Fruit fly (Drosophila melanogaster) whole organism, embryonic: ENCODE results near the gene CG17364.
A peak's percentile ranks its signal among the peaks of the same experiment; 100 is the strongest.

ENCODE experiments used
- Bgb ChIP-seq: fragments of 200-800 bp; sonication (Bioruptor generic); IDR thresholded peaks from 2 replicates; pipeline ENCODE4 v1.3.6; 2022; ENCODE audit warnings: missing biosample characterization, missing genetic modification characterization; ENCODE audit not compliant: partially characterized antibody
- CG10654 ChIP-seq: fragments of 200-800 bp; sonication (Bioruptor generic); optimal IDR thresholded peaks from 2 replicates; lab custom pipeline; 2016; ENCODE audit warnings: missing biosample characterization, missing genetic modification characterization
- CG11085 ChIP-seq: fragments of 200-800 bp; sonication (Bioruptor generic); IDR thresholded peaks from 2 replicates; pipeline ENCODE4 v1.3.6; 2022; ENCODE audit warnings: missing biosample characterization, missing genetic modification characterization
- CG11504 ChIP-seq: fragments of 200-800 bp; sonication (Bioruptor generic); optimal IDR thresholded peaks from 3 replicates; lab custom pipeline; 2019; ENCODE audit warnings: missing biosample characterization, mild to moderate bottlenecking, missing genetic modification characterization, moderate library complexity
- CG13123 ChIP-seq: fragments of 200-800 bp; sonication (Bioruptor generic); optimal IDR thresholded peaks from 2 replicates; lab custom pipeline; 2016; ENCODE audit warnings: missing biosample characterization, missing genetic modification characterization
- CG15269 ChIP-seq: fragments of 200-800 bp; sonication (Bioruptor generic); optimal IDR thresholded peaks from 2 replicates; lab custom pipeline; 2018; ENCODE audit warnings: missing biosample characterization, mild to moderate bottlenecking, missing genetic modification characterization, moderate library complexity
- CG16815 ChIP-seq: fragments of 200-800 bp; sonication (Bioruptor generic); optimal IDR thresholded peaks from 3 replicates; lab custom pipeline; 2017; ENCODE audit warnings: missing biosample characterization, mild to moderate bottlenecking, missing genetic modification characterization
- CG17359 ChIP-seq: fragments of 200-800 bp; sonication (Bioruptor generic); optimal IDR thresholded peaks from 3 replicates; lab custom pipeline; 2018; ENCODE audit warnings: missing biosample characterization, mild to moderate bottlenecking, missing genetic modification characterization, moderate library complexity
- CG2202 ChIP-seq: fragments of 200-800 bp; sonication (Bioruptor generic); optimal IDR thresholded peaks from 2 replicates; lab custom pipeline; 2018; ENCODE audit warnings: missing biosample characterization, mild to moderate bottlenecking, missing genetic modification characterization
- CG2889 ChIP-seq: fragments of 200-800 bp; sonication (Bioruptor generic); IDR thresholded peaks from 3 replicates; pipeline ENCODE4 v1.3.6; 2022; ENCODE audit warnings: missing biosample characterization, missing genetic modification characterization
- CG31224 ChIP-seq: fragments of 200-800 bp; sonication (Bioruptor generic); IDR thresholded peaks from 2 replicates; pipeline ENCODE4 v1.3.6; 2022; ENCODE audit warnings: missing biosample characterization, missing genetic modification characterization
- CG32767 ChIP-seq: fragments of 200-800 bp; sonication (Bioruptor generic); IDR thresholded peaks from 2 replicates; pipeline ENCODE4 v1.3.6; 2022; ENCODE audit warnings: missing biosample characterization, missing genetic modification characterization
- CG34422 ChIP-seq: fragments of 200-800 bp; sonication (Bioruptor generic); IDR thresholded peaks from 3 replicates; pipeline ENCODE4 v1.3.6; 2022; ENCODE audit warnings: missing biosample characterization, missing genetic modification characterization
- CG3726 ChIP-seq: fragments of 200-800 bp; sonication (Bioruptor generic); IDR thresholded peaks from 3 replicates; pipeline ENCODE4, ENCODE4 v1.3.6; 2022; ENCODE audit warnings: missing biosample characterization, missing genetic modification characterization
- CG4328 ChIP-seq: fragments of 200-800 bp; sonication (Bioruptor generic); optimal IDR thresholded peaks from 3 replicates; lab custom pipeline; 2017; ENCODE audit warnings: missing biosample characterization, missing genetic modification reagents, missing genetic modification characterization
- CG7372 ChIP-seq: fragments of 200-800 bp; sonication (Bioruptor generic); IDR thresholded peaks from 2 replicates; pipeline ENCODE4 v1.3.6; 2022; ENCODE audit warnings: missing biosample characterization, missing genetic modification characterization
- CG7963 ChIP-seq: fragments of 200-800 bp; sonication (Bioruptor generic); IDR thresholded peaks from 3 replicates; pipeline ENCODE4 v1.3.6; 2022; ENCODE audit warnings: missing biosample characterization, missing genetic modification characterization; ENCODE audit not compliant: partially characterized antibody
- CG9215 ChIP-seq: fragments of 200-800 bp; sonication (Bioruptor generic); IDR thresholded peaks from 2 replicates; pipeline ENCODE4 v1.3.6; 2022; ENCODE audit warnings: missing biosample characterization, missing genetic modification characterization
- CTCF ChIP-seq: fragments of 200-800 bp; sonication (Bioruptor generic); optimal IDR thresholded peaks from 2 replicates; lab custom pipeline; 2017; ENCODE audit warnings: missing biosample characterization, mild to moderate bottlenecking, missing genetic modification characterization, moderate library complexity
- CrebB ChIP-seq: fragments of 200-800 bp; sonication (Bioruptor generic); optimal IDR thresholded peaks from 3 replicates; lab custom pipeline; 2018; ENCODE audit warnings: missing biosample characterization, mild to moderate bottlenecking, missing genetic modification characterization
- Ets97D ChIP-seq: fragments of 200-800 bp; sonication (Bioruptor generic); optimal IDR thresholded peaks from 3 replicates; lab custom pipeline; 2016; ENCODE audit warnings: missing biosample characterization, missing genetic modification characterization
- H2.0 ChIP-seq: fragments of 200-800 bp; sonication (Bioruptor generic); IDR thresholded peaks from 2 replicates; pipeline ENCODE4 v1.3.6; 2022; ENCODE audit warnings: missing biosample characterization, missing genetic modification characterization
- Hr39 ChIP-seq: fragments of >200 bp; optimal IDR thresholded peaks from 2 replicates; lab custom pipeline; 2017
- MBD-R2 ChIP-seq: fragments of 200-800 bp; sonication (Bioruptor generic); IDR thresholded peaks from 2 replicates; pipeline ENCODE4 v1.3.6; 2022; ENCODE audit warnings: missing biosample characterization, missing genetic modification characterization
- Mad ChIP-seq: fragments of 200-800 bp; sonication (Bioruptor generic); optimal IDR thresholded peaks from 2 replicates; lab custom pipeline; 2016; ENCODE audit warnings: missing biosample characterization, missing genetic modification characterization
- NC2β ChIP-seq: fragments of 200-800 bp; sonication (Bioruptor generic); optimal IDR thresholded peaks from 2 replicates; lab custom pipeline; 2016; ENCODE audit warnings: missing biosample characterization, missing genetic modification characterization
- Oli ChIP-seq: fragments of 200-800 bp; sonication (Bioruptor generic); optimal IDR thresholded peaks from 2 replicates; lab custom pipeline; 2018; ENCODE audit warnings: missing biosample characterization, mild to moderate bottlenecking, missing genetic modification characterization, moderate library complexity
- Pdp1 ChIP-seq, 2 experiments: fragments of 200-800 bp; sonication (Bioruptor generic); optimal IDR thresholded peaks; 3 replicates each; lab custom pipeline; 2016; ENCODE audit warnings: missing biosample characterization in 2 of 2, missing genetic modification characterization in 2 of 2, mild to moderate bottlenecking in 1 of 2, moderate library complexity in 1 of 2
- Sin3A ChIP-seq: fragments of >200 bp; optimal IDR thresholded peaks from 2 replicates; lab custom pipeline; 2018
- Sry-δ ChIP-seq: fragments of 200-800 bp; sonication (Bioruptor generic); optimal IDR thresholded peaks from 2 replicates; lab custom pipeline; 2016; ENCODE audit warnings: missing biosample characterization, missing genetic modification characterization
- amos ChIP-seq: fragments of 200-800 bp; sonication (Bioruptor generic); IDR thresholded peaks from 2 replicates; pipeline ENCODE4 v1.3.6; 2022; ENCODE audit warnings: missing biosample characterization, missing genetic modification characterization; ENCODE audit not compliant: partially characterized antibody
- bbx ChIP-seq: fragments of 200-800 bp; sonication (Bioruptor generic); IDR thresholded peaks from 2 replicates; pipeline ENCODE4 v1.3.6; 2022; ENCODE audit warnings: missing biosample characterization, missing genetic modification characterization; ENCODE audit not compliant: partially characterized antibody
- caup ChIP-seq: fragments of 200-800 bp; sonication (Bioruptor generic); optimal IDR thresholded peaks from 3 replicates; lab custom pipeline; 2017; ENCODE audit warnings: missing biosample characterization, mild to moderate bottlenecking, missing genetic modification characterization, moderate library complexity; ENCODE audit not compliant: severe bottlenecking
- dmrt11E ChIP-seq: fragments of 200-800 bp; sonication (Bioruptor generic); optimal IDR thresholded peaks from 3 replicates; lab custom pipeline; 2018; ENCODE audit warnings: missing biosample characterization, mild to moderate bottlenecking, missing genetic modification characterization, moderate library complexity
- gem ChIP-seq: fragments of 200-800 bp; sonication (Bioruptor generic); optimal IDR thresholded peaks from 2 replicates; lab custom pipeline; 2019; ENCODE audit warnings: missing biosample characterization, mild to moderate bottlenecking, missing genetic modification characterization, moderate library complexity
- jing ChIP-seq: fragments of 200-800 bp; sonication (Bioruptor generic); optimal IDR thresholded peaks from 2 replicates; lab custom pipeline; 2018; ENCODE audit warnings: missing biosample characterization, mild to moderate bottlenecking, missing genetic modification characterization
- jumu ChIP-seq: fragments of 200-800 bp; sonication (Bioruptor generic); optimal IDR thresholded peaks from 3 replicates; lab custom pipeline; 2016; ENCODE audit warnings: missing biosample characterization, missing genetic modification characterization
- kni ChIP-seq: fragments of 200-800 bp; sonication (Bioruptor generic); optimal IDR thresholded peaks from 3 replicates; lab custom pipeline; 2017; ENCODE audit warnings: mild to moderate bottlenecking, missing biosample characterization, missing genetic modification reagents, missing genetic modification characterization
- nerfin-1 ChIP-seq: fragments of 200-800 bp; sonication (Bioruptor generic); optimal IDR thresholded peaks from 3 replicates; lab custom pipeline; 2019; ENCODE audit warnings: missing biosample characterization, mild to moderate bottlenecking, missing genetic modification characterization, moderate library complexity
- prd ChIP-seq, 3 experiments: fragments of >200 bp in 2 of 3; fragments of 200-800 bp in 1 of 3; sonication (Bioruptor generic) in 1 of 3; optimal IDR thresholded peaks in 2 of 3; IDR thresholded peaks in 1 of 3; 2 replicates in 2 of 3; 3 replicates in 1 of 3; pipeline versions ENCODE4 v1.3.6 to Lab custom; 2017 to 2022; ENCODE audit warnings: missing biosample characterization in 1 of 3, missing genetic modification characterization in 1 of 3
- pum ChIP-seq: fragments of 200-800 bp; sonication (Bioruptor generic); optimal IDR thresholded peaks from 2 replicates; lab custom pipeline; 2016; ENCODE audit warnings: missing biosample characterization, missing genetic modification characterization
- sc ChIP-seq, 3 experiments: fragments of >200 bp in 2 of 3; fragments of 200-800 bp in 1 of 3; sonication (Bioruptor generic) in 1 of 3; optimal IDR thresholded peaks; 2 replicates in 2 of 3; 3 replicates in 1 of 3; lab custom pipeline; 2017; ENCODE audit warnings: mild to moderate bottlenecking in 1 of 3, missing biosample characterization in 1 of 3, missing genetic modification characterization in 1 of 3, missing genetic modification reagents in 1 of 3
- seq ChIP-seq: fragments of 200-800 bp; sonication (Bioruptor generic); IDR thresholded peaks from 2 replicates; pipeline ENCODE4 v1.3.6; 2022; ENCODE audit warnings: missing biosample characterization, missing genetic modification characterization
- sqz ChIP-seq: fragments of 200-800 bp; sonication (Bioruptor generic); optimal IDR thresholded peaks from 3 replicates; lab custom pipeline; 2018; ENCODE audit warnings: missing biosample characterization, mild to moderate bottlenecking, missing genetic modification characterization
- tll ChIP-seq, 2 experiments: fragments of 200-800 bp in 1 of 2; fragments of >200 bp in 1 of 2; sonication (Bioruptor generic) in 1 of 2; optimal IDR thresholded peaks; 2 replicates each; lab custom pipeline; 2017 to 2019; ENCODE audit warnings: missing biosample characterization in 2 of 2, missing genetic modification characterization in 2 of 2, mild to moderate bottlenecking in 1 of 2, moderate library complexity in 1 of 2
- tup ChIP-seq: fragments of 200-800 bp; sonication (Bioruptor generic); optimal IDR thresholded peaks from 2 replicates; lab custom pipeline; 2016; ENCODE audit warnings: missing biosample characterization, mild to moderate bottlenecking, missing genetic modification characterization, moderate library complexity
- vvl ChIP-seq: fragments of 200-800 bp; sonication (Bioruptor generic); IDR thresholded peaks from 2 replicates; pipeline ENCODE4 v1.3.6; 2022; ENCODE audit warnings: missing biosample characterization, missing genetic modification characterization
- wor ChIP-seq: fragments of 200-800 bp; sonication (Bioruptor generic); IDR thresholded peaks from 2 replicates; pipeline ENCODE4 v1.3.6; 2022; ENCODE audit warnings: missing biosample characterization, missing genetic modification characterization
- zfh1 ChIP-seq: fragments of 200-800 bp; sonication (Bioruptor generic); IDR thresholded peaks from 3 replicates; pipeline ENCODE4 v1.3.6; 2022; ENCODE audit warnings: missing biosample characterization, missing genetic modification characterization

Gene CG17364

DNA sequence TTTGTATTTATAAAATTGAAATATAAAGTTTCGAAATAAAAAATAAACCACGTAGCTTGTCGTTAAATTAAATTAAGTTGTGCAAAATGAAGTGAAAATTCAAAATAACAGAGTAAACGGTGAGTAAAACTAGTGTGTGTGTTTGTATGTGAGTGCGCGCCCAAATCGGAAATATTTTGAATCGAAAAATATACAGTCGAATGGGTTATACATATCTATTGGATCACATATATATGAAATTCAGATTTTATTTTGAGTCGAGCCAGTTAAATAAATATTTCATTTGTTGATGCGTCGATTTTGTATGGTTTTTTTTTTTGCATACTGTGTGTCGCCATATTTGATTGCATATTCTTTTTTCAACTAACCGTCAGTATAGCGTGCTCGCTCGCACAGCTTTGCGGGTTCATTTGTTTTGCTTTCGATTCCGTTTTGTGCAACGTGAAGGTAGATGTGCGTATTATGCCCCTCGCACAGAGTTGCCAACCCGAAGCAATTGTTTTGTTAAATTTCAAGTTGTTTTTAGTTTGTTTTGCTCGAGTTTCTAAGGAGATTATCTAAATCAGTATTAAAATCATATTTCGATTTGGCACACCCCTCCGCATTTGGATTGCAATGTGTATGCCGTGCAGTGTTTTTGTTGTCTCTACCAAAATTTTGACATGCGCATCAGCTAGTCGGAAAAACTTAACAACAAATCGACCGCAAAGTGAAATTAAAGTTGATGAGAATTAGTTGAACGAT lies 10.3 kb upstream of the CG17364 start (continued):
- TF ChIP-seq Hr39 (lab: Kevin White, UChicago) (no peak), wor (GFP tag; lab: Robert Waterston, UW) (no peak), CG7372 (GFP tag; lab: Robert Waterston, UW) (no peak), CG31224 (GFP tag; lab: Robert Waterston, UW) (no peak), CG10654 (no peak), gem (tag; lab: Kevin White, UChicago) (peak; percentile 33), CG3726 (no peak), vvl (GFP tag; lab: Robert Waterston, UW) (no peak), CG7963 (GFP tag; lab: Robert Waterston, UW) (no peak), CG4328 (GFP tag; lab: Kevin White, UChicago) (no peak), H2.0 (GFP tag; lab: Robert Waterston, UW) (no peak), MBD-R2 (GFP tag; lab: Robert Waterston, UW) (no peak), Mad (GFP tag; lab: Kevin White, UChicago) (no peak), nerfin-1 (no peak), Sry-δ (no peak), Bgb (GFP tag; lab: Robert Waterston, UW) (no peak), CG9215 (GFP tag; lab: Robert Waterston, UW) (peak; percentile 60; the same call in 1 of the 2 replicates), CG2202 (tag; lab: Kevin White, UChicago) (no peak), NC2β (GFP tag; lab: Kevin White, UChicago) (no peak), bbx (GFP tag; lab: Robert Waterston, UW) (no peak), tup (GFP tag; lab: Kevin White, UChicago) (no peak), CG32767 (GFP tag; lab: Robert Waterston, UW) (peak; percentile 52; the same call in 1 of the 2 replicates), CG34422 (GFP tag; lab: Robert Waterston, UW) (0 out of 3 replicates have a peak, but pooled peaks have one; percentile 14), sqz (GFP tag; lab: Kevin White, UChicago) (peak; percentile 78), CG17359 (tag; lab: Kevin White, UChicago) (peak; percentile 26), Ets97D (no peak), zfh1 (GFP tag; lab: Robert Waterston, UW) (0 out of 3 replicates have a peak, but pooled peaks have one; percentile 10), seq (GFP tag; lab: Robert Waterston, UW) (no peak), dmrt11E (tag; lab: Kevin White, UChicago) (no peak), pum (GFP tag; lab: Kevin White, UChicago) (no peak), CG2889 (GFP tag; lab: Robert Waterston, UW) (no peak), Sin3A (lab: Kevin White, UChicago) (peak; percentile 11), tll (GFP tag; optimal IDR thresholded peaks at IDR 0.05; lab: Kevin White, UChicago) (no peak), CG11504 (tag; lab: Kevin White, UChicago) (peak; percentile 6), CTCF (GFP tag; lab: Kevin White, UChicago) (no peak), CrebB (tag; lab: Kevin White, UChicago) (no peak), kni (GFP tag; lab: Kevin White, UChicago) (peak; percentile 18), CG11085 (GFP tag; lab: Robert Waterston, UW) (no peak), jumu (GFP tag; lab: Kevin White, UChicago) (no peak), CG15269 (peak; percentile 7), CG13123 (GFP tag; lab: Kevin White, UChicago) (no peak), jing (GFP tag; lab: Kevin White, UChicago) (no peak), caup (GFP tag; lab: Kevin White, UChicago) (no peak), prd (optimal IDR thresholded peaks at IDR 0.05; lab: Kevin White, UChicago) (no peak), prd (GFP tag; IDR thresholded peaks at IDR 0.05; lab: Robert Waterston, UW) (0 out of 3 replicates have a peak, but pooled peaks have one; percentile 22), Pdp1 (GFP tag; optimal IDR thresholded peaks at IDR 0.05; lab: Kevin White, UChicago) (peak in 1 of 2 experiments; percentile 44), CG16815 (no peak), amos (GFP tag; lab: Robert Waterston, UW) (no peak), sc (optimal IDR thresholded peaks at IDR 0.05; lab: Kevin White, UChicago) (no peak), sc (GFP tag; optimal IDR thresholded peaks at IDR 0.05; lab: Kevin White, UChicago) (no peak), Oli (tag; lab: Kevin White, UChicago) (no peak)
